Worm (Caenorhabditis elegans) whole organism, L3 larva: Measurements from ENCODE around the gene ttr-38.
A peak's percentile ranks its signal among the peaks of the same experiment; 100 is the strongest.

ENCODE experiments used
- ZK546.5 ChIP-seq: sonication (generic microtip); optimal IDR thresholded peaks from 2 replicates; lab custom pipeline; 2017; ENCODE audit warnings: missing biosample characterization, missing genetic modification characterization
- ama-1 ChIP-seq: fragments of 150-350 bp; optimal IDR thresholded peaks from 2 replicates; lab custom pipeline; 2018
- ceh-16 ChIP-seq: sonication (generic microtip); optimal IDR thresholded peaks from 2 replicates; lab custom pipeline; 2017; ENCODE audit warnings: missing biosample characterization, missing genetic modification characterization
- ceh-28 ChIP-seq: fragments of 150-350 bp; optimal IDR thresholded peaks from 2 replicates; lab custom pipeline; 2014; ENCODE audit warnings: missing biosample characterization, missing genetic modification reagents, missing genetic modification characterization
- ceh-82 ChIP-seq: fragments of 150-350 bp; optimal IDR thresholded peaks from 2 replicates; lab custom pipeline; 2014; ENCODE audit warnings: missing biosample characterization, missing genetic modification characterization
- ceh-9 ChIP-seq: sonication (generic microtip); optimal IDR thresholded peaks from 2 replicates; lab custom pipeline; 2018; ENCODE audit warnings: missing biosample characterization, missing genetic modification characterization
- daf-12 ChIP-seq: fragments of 150-350 bp; optimal IDR thresholded peaks from 2 replicates; lab custom pipeline; 2014; ENCODE audit warnings: missing biosample characterization, missing genetic modification reagents, missing genetic modification characterization
- egl-27 ChIP-seq: sonication (generic microtip); optimal IDR thresholded peaks from 4 replicates; lab custom pipeline; 2017; ENCODE audit warnings: missing biosample characterization, missing genetic modification reagents, missing genetic modification characterization
- elt-1 ChIP-seq: fragments of 150-350 bp; optimal IDR thresholded peaks from 2 replicates; lab custom pipeline; 2014; ENCODE audit warnings: missing biosample characterization, missing genetic modification characterization
- elt-2 ChIP-seq: sonication (generic microtip); optimal IDR thresholded peaks from 2 replicates; lab custom pipeline; 2016; ENCODE audit warnings: missing genetic modification reagents, mild to moderate bottlenecking, missing genetic modification characterization, missing compliant biosample characterization
- eor-1 ChIP-seq, 2 experiments: fragments of 150-350 bp; optimal IDR thresholded peaks; 2 replicates each; lab custom pipeline; 2014 to 2018; ENCODE audit warnings: missing biosample characterization in 2 of 2, missing genetic modification characterization in 2 of 2
- fkh-10 ChIP-seq: sonication (generic microtip); optimal IDR thresholded peaks from 2 replicates; lab custom pipeline; 2017; ENCODE audit warnings: missing biosample characterization, missing genetic modification reagents, missing genetic modification characterization
- fkh-2 ChIP-seq: fragments of 150-350 bp; optimal IDR thresholded peaks from 2 replicates; lab custom pipeline; 2014; ENCODE audit warnings: missing biosample characterization, missing genetic modification reagents, missing genetic modification characterization
- fos-1 ChIP-seq: fragments of 150-350 bp; optimal IDR thresholded peaks from 2 replicates; lab custom pipeline; 2014; ENCODE audit warnings: missing biosample characterization, missing genetic modification characterization
- hmg-11 ChIP-seq: sonication (generic microtip); optimal IDR thresholded peaks from 2 replicates; lab custom pipeline; 2016; ENCODE audit warnings: missing genetic modification characterization, missing compliant biosample characterization
- jun-1 ChIP-seq: fragments of 150-350 bp; optimal IDR thresholded peaks from 2 replicates; lab custom pipeline; 2014; ENCODE audit warnings: missing biosample characterization, missing genetic modification reagents, missing genetic modification characterization
- lin-15B ChIP-seq: fragments of 150-350 bp; optimal IDR thresholded peaks from 2 replicates; lab custom pipeline; 2014; ENCODE audit warnings: missing biosample characterization, missing genetic modification characterization
- lin-39 ChIP-seq: fragments of 150-350 bp; optimal IDR thresholded peaks from 2 replicates; lab custom pipeline; 2018; ENCODE audit warnings: missing biosample characterization, missing genetic modification reagents, missing genetic modification characterization
- lsy-12 ChIP-seq: sonication (generic microtip); optimal IDR thresholded peaks from 2 replicates; lab custom pipeline; 2016; ENCODE audit warnings: mild to moderate bottlenecking, missing genetic modification characterization, missing compliant biosample characterization
- mml-1 ChIP-seq: fragments of 150-350 bp; sonication (generic microtip); optimal IDR thresholded peaks from 3 replicates; lab custom pipeline; 2014; ENCODE audit warnings: missing biosample characterization, missing genetic modification characterization
- nfya-1 ChIP-seq: sonication (generic microtip); optimal IDR thresholded peaks from 2 replicates; lab custom pipeline; 2017; ENCODE audit warnings: missing genetic modification characterization, mild to moderate bottlenecking, missing compliant biosample characterization, antibody characterized with exemption, moderate library complexity; ENCODE audit not compliant: insufficient read depth
- nhr-11 ChIP-seq: fragments of 150-350 bp; optimal IDR thresholded peaks from 2 replicates; lab custom pipeline; 2014; ENCODE audit warnings: missing biosample characterization, missing genetic modification characterization
- nhr-12 ChIP-seq: fragments of 150-350 bp; optimal IDR thresholded peaks from 2 replicates; lab custom pipeline; 2014; ENCODE audit warnings: missing biosample characterization, missing genetic modification characterization
- nhr-23 ChIP-seq: fragments of 150-350 bp; optimal IDR thresholded peaks from 2 replicates; lab custom pipeline; 2014; ENCODE audit warnings: missing biosample characterization, missing genetic modification reagents, missing genetic modification characterization
- nhr-237 ChIP-seq: fragments of 150-350 bp; optimal IDR thresholded peaks from 2 replicates; lab custom pipeline; 2014; ENCODE audit warnings: missing biosample characterization, missing genetic modification characterization
- nhr-25 ChIP-seq: sonication (generic microtip); optimal IDR thresholded peaks from 2 replicates; lab custom pipeline; 2017; ENCODE audit warnings: missing biosample characterization, missing genetic modification characterization
- nhr-28 ChIP-seq: fragments of 150-350 bp; optimal IDR thresholded peaks from 2 replicates; lab custom pipeline; 2014; ENCODE audit warnings: missing biosample characterization, missing genetic modification characterization
- nhr-67 ChIP-seq: fragments of 150-350 bp; optimal IDR thresholded peaks from 2 replicates; lab custom pipeline; 2014; ENCODE audit warnings: missing biosample characterization, missing genetic modification characterization
- nhr-77 ChIP-seq: fragments of 150-350 bp; optimal IDR thresholded peaks from 2 replicates; lab custom pipeline; 2014; ENCODE audit warnings: missing biosample characterization, missing genetic modification characterization
- pha-4 ChIP-seq: fragments of 150-350 bp; optimal IDR thresholded peaks from 2 replicates; lab custom pipeline; 2014; ENCODE audit warnings: missing biosample characterization, missing genetic modification reagents, missing genetic modification characterization
- pqm-1 ChIP-seq: fragments of 150-350 bp; optimal IDR thresholded peaks from 2 replicates; lab custom pipeline; 2017; ENCODE audit warnings: missing biosample characterization, missing genetic modification characterization, inconsistent platforms
- sea-2 ChIP-seq: fragments of 150-350 bp; sonication (generic microtip); optimal IDR thresholded peaks from 4 replicates; lab custom pipeline; 2014; ENCODE audit warnings: missing biosample characterization, missing genetic modification reagents, missing genetic modification characterization
- skn-1 ChIP-seq: fragments of 150-350 bp; optimal IDR thresholded peaks from 2 replicates; lab custom pipeline; 2014; ENCODE audit warnings: missing biosample characterization, missing genetic modification characterization
- snpc-4 ChIP-seq: fragments of 150-350 bp; optimal IDR thresholded peaks from 2 replicates; lab custom pipeline; 2014; ENCODE audit warnings: missing biosample characterization, missing genetic modification characterization
- tbx-2 ChIP-seq: sonication (generic microtip); optimal IDR thresholded peaks from 2 replicates; lab custom pipeline; 2016; ENCODE audit warnings: mild to moderate bottlenecking, missing genetic modification characterization, missing compliant biosample characterization
- unc-39 ChIP-seq: sonication (generic microtip); optimal IDR thresholded peaks from 4 replicates; lab custom pipeline; 2017; ENCODE audit warnings: missing biosample characterization, missing genetic modification characterization
- unc-62 ChIP-seq: fragments of 150-350 bp; sonication (generic microtip); optimal IDR thresholded peaks from 4 replicates; lab custom pipeline; 2014; ENCODE audit warnings: missing biosample characterization, missing genetic modification reagents, missing genetic modification characterization
- zag-1 ChIP-seq: fragments of 150-350 bp; optimal IDR thresholded peaks from 2 replicates; lab custom pipeline; 2014; ENCODE audit warnings: missing biosample characterization, missing genetic modification characterization
- ztf-11 ChIP-seq: fragments of 150-350 bp; optimal IDR thresholded peaks from 2 replicates; lab custom pipeline; 2014; ENCODE audit warnings: missing biosample characterization, missing genetic modification characterization
- ztf-4 ChIP-seq: fragments of 150-350 bp; optimal IDR thresholded peaks from 2 replicates; lab custom pipeline; 2014; ENCODE audit warnings: missing biosample characterization, missing genetic modification characterization

ttr-38 gene

ce11 chrX:9314397-9314796 lies at the start of gene ttr-38:
Gene ttr-38, minus strand, starts transcription at chrX:9314497.
- TF ChIP-seq nhr-11 (tag; lab: Kevin White, UChicago), result no peak
- TF ChIP-seq nhr-237 (tag; lab: Kevin White, UChicago), result no peak
- no peak for TF ChIP-seq hmg-11
- no peak for TF ChIP-seq fos-1 (tag; lab: Kevin White, UChicago)
- TF ChIP-seq nhr-28 (tag; lab: Kevin White, UChicago), result no peak
- TF ChIP-seq ama-1 (lab: Kevin White, UChicago), result no peak
- TF ChIP-seq nfya-1 (tag; lab: Kevin White, UChicago), result no peak
- no peak for TF ChIP-seq egl-27 (tag; lab: Kevin White, UChicago)
- TF ChIP-seq lin-39 (tag; lab: Kevin White, UChicago), result no peak
- no peak for TF ChIP-seq ZK546.5 (tag; lab: Kevin White, UChicago)
- TF ChIP-seq jun-1 (tag; lab: Kevin White, UChicago), result no peak

DNA sequence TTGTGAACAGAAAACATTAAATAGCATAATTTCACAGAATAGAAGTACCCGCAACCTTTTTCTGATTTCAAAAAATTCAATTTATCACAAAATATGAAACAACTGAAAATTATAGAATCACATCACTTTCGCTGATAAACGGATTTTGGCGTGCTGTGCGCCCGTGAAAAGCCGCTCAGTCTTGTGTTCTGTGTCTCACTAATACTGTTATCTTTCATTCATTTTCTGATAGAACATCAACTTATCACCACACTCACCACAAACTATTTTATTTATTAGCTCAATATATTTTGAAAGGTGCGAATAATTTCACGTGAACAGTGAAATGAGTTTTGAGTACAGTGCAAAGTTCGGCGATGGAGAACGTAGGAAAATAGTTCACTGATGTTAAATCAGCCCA lies 49.8 kb upstream of the ttr-38 start:
- TF ChIP-seq pqm-1, result peak; percentile 83
- TF ChIP-seq unc-62 (GFP tag; lab: Kevin White, UChicago), result no peak
- TF ChIP-seq ZK546.5 (tag; lab: Kevin White, UChicago), result no peak
- TF ChIP-seq lsy-12 (tag; lab: Kevin White, UChicago), result no peak
- TF ChIP-seq jun-1 (tag; lab: Kevin White, UChicago), result peak; percentile 50
- TF ChIP-seq nhr-77 (tag; lab: Kevin White, UChicago), result no peak
- no peak for TF ChIP-seq ztf-4 (tag; lab: Kevin White, UChicago)
- no peak for TF ChIP-seq egl-27 (tag; lab: Kevin White, UChicago)
- peak; percentile 92 for TF ChIP-seq elt-2 (tag; lab: Kevin White, UChicago)
- no peak for TF ChIP-seq skn-1 (tag; lab: Kevin White, UChicago)
- TF ChIP-seq eor-1 (tag; optimal IDR thresholded peaks at IDR 0.05; lab: Kevin White, UChicago), result no peak
- TF ChIP-seq nhr-12 (tag; lab: Kevin White, UChicago), result no peak
- no peak for TF ChIP-seq ceh-82
- no peak for TF ChIP-seq unc-39 (tag; lab: Kevin White, UChicago)
- TF ChIP-seq elt-1 (tag; lab: Kevin White, UChicago), result no peak
- TF ChIP-seq pha-4 (tag; lab: Kevin White, UChicago), result peak; percentile 0
- TF ChIP-seq zag-1 (tag; lab: Kevin White, UChicago), result no peak

DNA sequence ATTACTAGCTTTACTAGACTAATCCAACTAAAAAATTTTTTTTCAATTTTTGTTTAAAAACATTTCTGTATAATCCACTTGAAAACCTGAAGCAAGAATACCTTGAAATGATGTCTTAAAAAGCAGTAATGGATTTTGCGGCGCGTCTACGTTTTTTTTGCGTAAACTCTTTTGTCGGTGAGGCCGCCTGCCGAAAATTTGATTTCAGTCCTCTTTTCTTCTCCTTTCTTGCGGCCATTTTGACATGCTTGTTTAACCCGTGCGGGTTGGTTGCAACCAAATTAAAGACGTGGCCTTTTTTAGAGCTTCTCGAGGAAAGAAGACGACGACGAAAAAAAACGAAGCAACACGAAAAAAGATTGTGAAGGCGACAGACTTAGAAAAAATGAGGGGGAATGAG lies 46.8 kb upstream of the ttr-38 start:
- TF ChIP-seq fkh-10 (GFP tag; lab: Kevin White, UChicago), result peak; percentile 62
- no peak for TF ChIP-seq sea-2 (GFP tag; lab: Kevin White, UChicago)

ce11 chrX:9349844-9350556 lies 35.7 kb upstream of the ttr-38 start, which contains the start of gene flp-20:
Gene flp-20, minus strand, starts transcription at chrX:9349894.
- TF ChIP-seq nhr-28 (tag; lab: Kevin White, UChicago) (no peak), ceh-28 (tag; lab: Kevin White, UChicago) (no peak), unc-62 (GFP tag; lab: Kevin White, UChicago) (no peak), daf-12 (tag; lab: Kevin White, UChicago) (no peak), snpc-4 (no peak), tbx-2 (tag; lab: Kevin White, UChicago) (no peak), ZK546.5 (tag; lab: Kevin White, UChicago) (no peak), ceh-16 (no peak), nfya-1 (tag; lab: Kevin White, UChicago) (no peak), elt-1 (tag; lab: Kevin White, UChicago) (no peak), fos-1 (tag; lab: Kevin White, UChicago) (no peak), nhr-67 (no peak), ceh-82 (no peak), hmg-11 (no peak)

ce11 chrX:9347380-9347979 lies 33.2 kb upstream of the ttr-38 start, which contains the start of gene oga-1:
Gene oga-1, minus strand, starts transcription at chrX:9347430.
- no peak for TF ChIP-seq daf-12 (tag; lab: Kevin White, UChicago)
- peak; percentile 75 for TF ChIP-seq lin-39 (tag; lab: Kevin White, UChicago)
- TF ChIP-seq nhr-67, result no peak
- no peak for TF ChIP-seq nhr-28 (tag; lab: Kevin White, UChicago)
- no peak for TF ChIP-seq ceh-16
- TF ChIP-seq nhr-12 (tag; lab: Kevin White, UChicago), result no peak
- TF ChIP-seq lsy-12 (tag; lab: Kevin White, UChicago), result no peak
- TF ChIP-seq ama-1 (lab: Kevin White, UChicago), result peak; percentile 30
- TF ChIP-seq mml-1 (tag; lab: Kevin White, UChicago), result no peak
- no peak for TF ChIP-seq nhr-77 (tag; lab: Kevin White, UChicago)
- no peak for TF ChIP-seq nhr-23 (tag; lab: Kevin White, UChicago)
- no peak for TF ChIP-seq sea-2 (GFP tag; lab: Kevin White, UChicago)
- TF ChIP-seq unc-39 (tag; lab: Kevin White, UChicago), result no peak
- TF ChIP-seq nhr-11 (tag; lab: Kevin White, UChicago), result no peak
- peak; percentile 9 for TF ChIP-seq pqm-1
- TF ChIP-seq hmg-11, result peak; percentile 63
- TF ChIP-seq ztf-11 (tag; lab: Kevin White, UChicago), result no peak
- peak; percentile 77 for TF ChIP-seq fkh-2 (tag; lab: Kevin White, UChicago)
- no peak for TF ChIP-seq ZK546.5 (tag; lab: Kevin White, UChicago)
- TF ChIP-seq nhr-25 (tag; lab: Kevin White, UChicago), result peak; percentile 91
- no peak for TF ChIP-seq zag-1 (tag; lab: Kevin White, UChicago)
- no peak for TF ChIP-seq ceh-9 (tag; lab: Kevin White, UChicago)
- TF ChIP-seq tbx-2 (tag; lab: Kevin White, UChicago), result no peak
- peak; percentile 25 for TF ChIP-seq lin-15B (tag; lab: Kevin White, UChicago)
- no peak for TF ChIP-seq unc-62 (GFP tag; lab: Kevin White, UChicago)
- TF ChIP-seq elt-1 (tag; lab: Kevin White, UChicago), result no peak
